Fruit fly (Drosophila melanogaster): ENCODE results near the gene CG13599.

Gene CG13599

DNA sequence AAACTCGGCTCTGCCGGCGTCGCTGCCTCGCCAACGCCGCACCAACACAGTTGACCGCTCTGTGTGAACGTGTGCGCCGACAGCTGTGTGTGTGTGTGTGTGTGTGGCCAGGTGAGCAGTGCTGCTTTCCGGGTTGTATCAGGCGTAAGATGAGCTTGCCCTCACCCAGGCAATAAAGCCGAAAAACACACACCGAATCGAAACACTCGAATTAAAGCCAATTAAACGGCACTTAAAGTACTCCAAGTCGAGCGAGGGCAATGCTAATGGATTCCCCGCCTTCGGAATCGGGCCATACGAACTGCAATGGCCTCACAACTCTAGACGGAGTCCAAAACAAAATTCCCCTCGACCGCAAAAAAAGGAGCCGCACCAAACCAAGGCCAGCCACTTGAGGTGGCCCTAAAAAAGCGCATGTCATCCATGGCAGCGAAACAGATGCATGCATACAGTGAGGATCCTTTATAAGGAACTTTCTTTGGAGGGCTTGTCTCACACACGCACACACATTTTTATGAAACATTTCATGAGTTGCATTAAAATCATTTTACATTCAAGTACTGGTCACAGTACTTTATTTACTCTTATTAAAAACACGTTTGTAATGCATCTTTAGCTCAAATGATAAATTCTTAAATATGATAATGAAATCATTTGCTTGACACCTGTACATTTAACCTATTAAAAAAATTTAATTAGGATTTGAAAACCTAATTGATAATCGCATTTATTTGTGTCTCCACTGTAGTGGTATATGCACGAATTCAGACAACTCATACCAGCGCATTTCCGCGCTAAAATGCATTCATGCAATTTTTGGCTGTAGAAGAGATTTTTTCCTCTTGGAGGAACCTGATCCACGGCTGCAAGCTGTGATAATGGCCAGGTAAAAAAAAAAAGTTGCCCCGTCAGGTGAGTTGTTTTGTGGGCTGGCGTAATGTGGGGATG lies 17.3 kb downstream of the CG13599 start:
- TF ChIP-seq CG8478 (optimal IDR thresholded peaks at IDR 0.05) (no peak), CTCF (optimal IDR thresholded peaks at IDR 0.05) (no peak)

DNA sequence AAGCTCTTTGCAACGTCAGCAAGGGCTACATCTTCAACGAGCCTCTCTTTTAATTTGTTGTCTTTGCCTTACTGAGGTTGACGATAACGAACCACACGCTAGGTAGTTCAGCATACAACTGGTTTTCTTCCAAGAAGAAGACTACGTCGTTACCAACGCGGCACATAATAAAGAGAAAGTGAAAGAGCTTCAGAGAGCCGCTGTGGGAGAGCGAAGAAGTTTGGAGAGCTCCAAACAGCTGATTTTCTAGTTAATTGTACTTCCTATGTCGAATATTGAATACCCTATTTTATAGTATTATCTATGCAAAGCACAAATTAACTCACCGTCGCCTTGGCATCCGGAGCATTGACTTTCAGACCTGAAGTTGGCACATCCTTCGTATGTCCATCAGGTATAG lies 23.9 kb downstream of the CG13599 start:
- TF ChIP-seq CTCF (optimal IDR thresholded peaks at IDR 0.05): no peak
- no peak for TF ChIP-seq CG8478 (optimal IDR thresholded peaks at IDR 0.05)

DNA sequence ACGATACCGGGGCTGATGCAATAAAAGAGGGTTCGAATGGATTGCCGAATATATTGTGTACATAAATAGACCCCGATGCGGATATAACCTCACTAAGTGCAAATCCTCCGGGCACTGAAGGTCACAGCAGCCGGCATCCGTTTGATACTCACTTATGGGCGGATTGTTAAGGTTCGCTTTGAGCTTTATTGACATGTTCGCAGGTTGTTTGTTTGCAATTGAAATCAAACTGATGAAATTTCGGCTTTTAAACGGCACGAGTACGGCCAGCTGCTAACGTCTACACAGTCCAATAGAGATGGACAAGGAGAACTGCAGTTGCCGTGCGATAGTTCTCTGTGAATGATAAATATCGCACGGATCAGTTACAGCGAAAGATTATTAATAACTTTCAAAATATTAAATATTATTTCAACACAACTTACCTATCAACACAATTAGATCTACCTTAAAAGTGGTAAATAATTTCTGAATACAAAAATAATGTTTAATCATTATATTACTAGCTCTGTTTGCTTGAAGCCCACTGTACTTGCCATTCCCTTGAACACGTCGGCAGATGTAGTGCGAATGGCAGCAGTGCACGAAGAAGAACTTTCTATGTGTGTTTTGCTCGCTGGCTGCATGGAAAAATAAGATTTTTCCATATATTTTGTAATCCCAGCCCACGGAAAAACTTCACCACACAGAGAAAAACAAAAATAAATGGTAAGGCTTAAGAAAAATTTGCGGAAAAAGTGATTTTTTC lies 26.8 kb downstream of the CG13599 start, which contains the start of the genes GluProRS and AP-1sigma:
Gene GluProRS (minus strand): TSS at position 301 of the 748 bp plus-strand sequence.
Gene AP-1sigma (plus strand): TSS at position 561 of the 748 bp plus-strand sequence.
- TF ChIP-seq CTCF (optimal IDR thresholded peaks at IDR 0.05) (no peak), CG8478 (optimal IDR thresholded peaks at IDR 0.05) (no peak)

DNA sequence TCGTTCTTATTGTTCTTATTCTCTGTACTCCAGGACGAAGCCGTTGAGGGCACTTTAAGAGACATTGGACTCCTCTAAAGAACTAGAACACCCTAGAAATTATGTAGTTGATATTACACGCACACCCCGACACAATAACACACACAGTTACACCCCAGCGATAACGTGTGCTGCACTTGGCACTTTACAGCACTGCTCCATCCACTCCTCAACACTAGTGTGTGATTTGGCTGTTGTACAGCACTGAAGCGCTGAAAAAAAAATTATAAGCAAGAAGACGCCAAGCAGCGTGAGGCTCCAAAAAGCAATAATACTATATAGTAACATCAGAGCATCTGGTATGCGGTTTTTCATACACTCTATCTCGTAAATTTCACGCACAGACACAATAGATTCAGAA lies 29.4 kb downstream of the CG13599 start:
- TF ChIP-seq CTCF (optimal IDR thresholded peaks at IDR 0.05) (no peak), CG8478 (optimal IDR thresholded peaks at IDR 0.05) (no peak)

DNA sequence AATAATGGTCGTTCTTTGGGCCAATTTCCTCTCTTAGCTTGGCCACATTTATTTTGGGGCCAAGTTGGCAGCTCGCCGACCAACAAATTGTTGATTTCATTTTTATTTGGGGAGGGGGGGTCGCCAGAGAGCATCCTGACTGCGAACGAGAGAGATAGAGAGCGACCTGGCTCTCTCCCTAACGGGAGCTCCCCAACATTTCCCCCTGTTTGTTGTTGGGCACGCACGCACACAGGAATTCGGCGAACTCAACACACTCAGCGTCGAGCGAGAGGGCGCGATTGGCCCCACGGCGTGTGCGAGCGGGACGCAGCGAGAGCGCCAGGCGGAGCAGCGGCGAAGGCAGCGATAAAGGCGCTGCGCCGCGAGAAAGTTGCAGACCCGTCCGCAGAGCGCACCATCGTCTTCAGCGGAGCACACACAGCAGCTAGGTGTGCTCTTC lies 31.4 kb downstream of the CG13599 start, which contains the start of gene CG31140:
Gene CG31140 (plus strand): TSS at position 400 of the 442 bp plus-strand sequence.
- TF ChIP-seq CTCF (optimal IDR thresholded peaks at IDR 0.05) (no peak), CG8478 (optimal IDR thresholded peaks at IDR 0.05) (no peak)

DNA sequence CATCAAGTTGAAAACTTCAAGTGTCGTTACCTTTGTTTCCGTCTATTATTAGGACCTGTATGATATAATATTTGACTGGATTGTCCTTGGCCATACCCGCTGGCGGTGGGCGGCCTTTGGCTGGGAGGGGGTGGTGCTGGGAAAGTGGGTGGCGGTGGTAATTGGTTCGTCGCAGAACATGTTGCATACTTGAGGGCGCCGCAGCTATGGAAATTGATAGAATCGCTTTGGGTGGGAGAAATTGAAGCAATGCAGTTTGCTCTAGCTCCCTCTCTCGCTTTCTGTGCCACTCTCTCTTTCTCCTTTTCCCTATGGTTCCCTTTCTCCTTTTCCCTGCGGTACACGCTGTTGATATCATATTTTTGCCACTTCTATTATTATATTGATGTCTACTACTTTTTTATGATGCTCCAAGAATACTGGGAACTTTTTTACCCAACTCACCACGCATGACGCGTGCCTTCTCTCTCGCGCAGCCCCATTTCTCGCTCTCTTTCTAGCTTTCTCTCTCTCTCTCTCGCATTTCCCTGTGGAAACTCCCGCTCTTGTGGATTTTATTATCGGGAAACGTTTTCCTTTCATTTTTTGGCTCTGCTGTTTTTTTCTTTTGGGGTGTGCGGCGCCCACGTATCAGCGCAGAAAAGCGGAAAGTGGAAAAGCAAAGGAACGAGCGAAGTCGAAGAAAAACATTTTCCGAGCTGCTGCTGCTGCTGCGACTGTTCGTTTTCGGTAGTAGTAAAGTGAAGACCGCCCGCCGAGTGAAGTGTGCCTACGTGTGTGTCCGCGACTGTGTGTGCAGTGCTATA lies 33.7 kb downstream of the CG13599 start:
- no peak for TF ChIP-seq CTCF (optimal IDR thresholded peaks at IDR 0.05)
- no peak for TF ChIP-seq CG8478 (optimal IDR thresholded peaks at IDR 0.05)

DNA sequence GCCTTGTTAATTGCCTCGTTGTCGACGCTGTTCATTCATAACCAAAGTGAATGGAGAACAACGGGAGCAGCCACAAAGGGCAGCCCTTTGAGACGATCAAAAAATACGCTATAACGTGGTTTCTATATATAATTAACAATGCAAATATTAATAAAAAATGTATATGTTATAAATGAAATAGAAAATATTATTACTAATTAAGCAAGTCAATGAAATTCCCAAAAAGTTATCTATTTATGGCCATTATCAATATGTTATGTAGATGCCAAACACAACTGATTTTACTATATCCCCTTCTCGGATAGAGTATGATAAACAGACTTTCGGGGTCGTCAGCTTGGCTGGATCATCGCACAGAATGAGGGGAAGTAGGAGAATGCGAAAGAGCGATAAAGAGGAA lies 38.0 kb downstream of the CG13599 start:
- TF ChIP-seq CTCF (optimal IDR thresholded peaks at IDR 0.05) (no peak), CG8478 (optimal IDR thresholded peaks at IDR 0.05) (no peak)

DNA sequence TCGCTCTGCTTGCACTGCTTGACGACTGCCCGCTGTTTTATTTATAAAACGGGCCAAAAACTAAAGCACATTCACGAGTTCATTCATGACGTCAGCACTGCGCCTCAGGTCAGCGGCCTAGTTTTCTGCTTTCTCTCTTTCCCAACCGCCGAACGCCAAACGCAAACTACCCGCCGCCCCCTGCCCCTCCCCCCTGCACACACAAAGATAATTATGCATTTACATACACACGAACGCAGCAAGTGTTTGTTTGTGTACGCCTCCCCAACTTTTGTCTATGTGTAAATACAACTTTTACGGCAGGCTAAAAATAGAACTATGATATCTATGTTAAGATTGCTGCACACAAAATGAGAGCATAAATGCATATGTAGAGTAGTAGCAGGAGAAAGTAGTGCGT lies 39.8 kb downstream of the CG13599 start:
- TF ChIP-seq CTCF (optimal IDR thresholded peaks at IDR 0.05) (no peak), CG8478 (optimal IDR thresholded peaks at IDR 0.05) (no peak)

DNA sequence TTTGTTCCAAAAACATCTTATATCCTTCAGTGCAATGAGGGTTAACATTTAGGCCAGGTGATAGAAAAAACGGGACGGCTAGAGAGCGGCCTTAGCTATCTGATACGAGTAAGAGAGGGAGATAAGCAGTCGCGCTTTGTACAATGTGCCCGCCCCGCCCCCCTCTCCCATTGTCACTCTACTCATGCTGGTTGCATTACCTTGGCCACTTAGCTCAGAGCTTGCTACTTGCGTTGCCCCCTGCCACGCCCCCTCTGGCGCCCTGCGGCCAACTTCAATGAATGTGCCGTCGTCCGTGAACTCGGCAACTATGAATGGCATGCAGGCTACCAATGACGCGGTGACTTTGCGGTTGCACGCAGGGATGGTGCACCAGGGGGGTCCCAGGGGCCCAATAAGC lies 40.3 kb downstream of the CG13599 start:
- TF ChIP-seq CTCF (optimal IDR thresholded peaks at IDR 0.05) (no peak), CG8478 (optimal IDR thresholded peaks at IDR 0.05) (no peak)

DNA sequence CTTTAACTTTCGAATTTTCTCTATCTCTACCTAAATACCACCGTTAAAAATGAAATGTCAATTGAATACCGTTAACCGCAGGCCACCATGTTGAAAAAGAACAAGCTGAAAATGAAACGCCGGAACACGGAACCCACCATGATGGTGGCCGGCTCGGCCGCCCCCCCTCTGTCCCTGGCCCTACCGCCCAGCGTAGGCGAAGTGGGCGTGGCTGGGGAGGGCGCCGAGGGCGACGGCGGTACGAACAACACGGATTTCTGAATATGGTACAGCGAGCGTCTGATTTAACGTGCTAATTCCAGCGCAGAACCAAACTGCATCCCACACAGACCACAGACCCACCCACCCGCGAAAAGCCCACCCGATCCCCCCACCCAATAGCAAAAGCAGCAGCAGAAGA lies 50.2 kb downstream of the CG13599 start:
- no peak for TF ChIP-seq CG8478 (optimal IDR thresholded peaks at IDR 0.05)
- TF ChIP-seq CTCF (optimal IDR thresholded peaks at IDR 0.05): no peak
